Fruit fly (Drosophila melanogaster) whole organism, pupa: Measurements from ENCODE around the gene CG11562.

Experiments used
- CG10348 ChIP-seq: fragments of 200-800 bp; sonication (Bioruptor generic); IDR thresholded peaks from 2 replicates; pipeline ENCODE4 v1.3.6; 2022; ENCODE audit warnings: missing biosample characterization, missing genetic modification characterization
- CG12605 ChIP-seq: fragments of 200-800 bp; sonication (Bioruptor generic); IDR thresholded peaks from 2 replicates; pipeline ENCODE4 v1.3.6; 2022; ENCODE audit warnings: missing biosample characterization, missing genetic modification characterization
- CG13204 ChIP-seq: fragments of 200-800 bp; sonication (Bioruptor generic); optimal IDR thresholded peaks from 2 replicates; lab custom pipeline; 2018; ENCODE audit warnings: missing biosample characterization, mild to moderate bottlenecking, missing genetic modification characterization, moderate library complexity
- CG14655 ChIP-seq: fragments of 200-800 bp; sonication (Bioruptor generic); optimal IDR thresholded peaks from 3 replicates; lab custom pipeline; 2017; ENCODE audit warnings: mild to moderate bottlenecking, missing biosample characterization, missing genetic modification reagents, missing genetic modification characterization
- CG15710 ChIP-seq: fragments of 200-800 bp; sonication (Bioruptor generic); optimal IDR thresholded peaks from 2 replicates; lab custom pipeline; 2018; ENCODE audit warnings: missing biosample characterization, mild to moderate bottlenecking, missing genetic modification characterization, moderate library complexity
- CG17806 ChIP-seq: fragments of 200-800 bp; sonication (Bioruptor generic); optimal IDR thresholded peaks from 2 replicates; lab custom pipeline; 2018; ENCODE audit warnings: missing biosample characterization, mild to moderate bottlenecking, missing genetic modification characterization, moderate library complexity
- CG32121 ChIP-seq: fragments of 200-800 bp; sonication (Bioruptor generic); IDR thresholded peaks from 2 replicates; pipeline ENCODE4 v1.3.6; 2022; ENCODE audit warnings: missing biosample characterization, missing genetic modification characterization
- CG34367 ChIP-seq: fragments of 200-800 bp; sonication (Bioruptor generic); optimal IDR thresholded peaks from 2 replicates; lab custom pipeline; 2018; ENCODE audit warnings: missing biosample characterization, mild to moderate bottlenecking, missing genetic modification characterization
- CG4496 ChIP-seq: fragments of 200-800 bp; sonication (Bioruptor generic); IDR thresholded peaks from 3 replicates; pipeline ENCODE4 v1.3.6; 2022; ENCODE audit warnings: missing biosample characterization, missing genetic modification characterization
- CG8159 ChIP-seq: fragments of 200-800 bp; sonication (Bioruptor generic); optimal IDR thresholded peaks from 3 replicates; lab custom pipeline; 2018; ENCODE audit warnings: missing biosample characterization, mild to moderate bottlenecking, missing genetic modification characterization, moderate library complexity
- CG8301 ChIP-seq: fragments of 200-800 bp; sonication (Bioruptor generic); optimal IDR thresholded peaks from 2 replicates; lab custom pipeline; 2018; ENCODE audit warnings: missing biosample characterization, mild to moderate bottlenecking, missing genetic modification characterization
- CG9948 ChIP-seq: fragments of 200-800 bp; sonication (Bioruptor generic); optimal IDR thresholded peaks from 2 replicates; lab custom pipeline; 2018; ENCODE audit warnings: missing biosample characterization, mild to moderate bottlenecking, missing genetic modification characterization, moderate library complexity
- D1 ChIP-seq: fragments of 200-800 bp; sonication (Bioruptor generic); optimal IDR thresholded peaks from 2 replicates; lab custom pipeline; 2018; ENCODE audit warnings: missing biosample characterization, mild to moderate bottlenecking, missing genetic modification characterization, moderate library complexity
- EcR ChIP-seq: fragments of 200-800 bp; sonication (Bioruptor generic); optimal IDR thresholded peaks from 3 replicates; lab custom pipeline; 2019; ENCODE audit warnings: missing biosample characterization, missing genetic modification characterization, mild to moderate bottlenecking, moderate library complexity, missing genetic modification reagents
- Ets98B ChIP-seq: fragments of 200-800 bp; sonication (Bioruptor generic); IDR thresholded peaks from 2 replicates; pipeline ENCODE4 v1.3.6; 2022; ENCODE audit warnings: missing biosample characterization, missing genetic modification characterization
- Pif1A ChIP-seq: fragments of 200-800 bp; sonication (Bioruptor generic); optimal IDR thresholded peaks from 3 replicates; lab custom pipeline; 2016; ENCODE audit warnings: missing biosample characterization, missing genetic modification characterization
- Pif1B ChIP-seq: fragments of 200-800 bp; sonication (Bioruptor generic); optimal IDR thresholded peaks from 3 replicates; lab custom pipeline; 2016; ENCODE audit warnings: missing biosample characterization, missing genetic modification characterization
- Snoo ChIP-seq: fragments of 200-800 bp; sonication (Bioruptor generic); optimal IDR thresholded peaks from 3 replicates; lab custom pipeline; 2017; ENCODE audit warnings: missing biosample characterization, mild to moderate bottlenecking, missing genetic modification characterization, inconsistent platforms
- fd96Ca ChIP-seq: fragments of 200-800 bp; sonication (Bioruptor generic); IDR thresholded peaks from 3 replicates; pipeline ENCODE4 v1.3.6; 2022; ENCODE audit warnings: missing biosample characterization, missing genetic modification characterization
- gl ChIP-seq: fragments of 200-800 bp; sonication (Bioruptor generic); optimal IDR thresholded peaks from 2 replicates; lab custom pipeline; 2018; ENCODE audit warnings: missing biosample characterization, mild to moderate bottlenecking, missing genetic modification characterization
- rn ChIP-seq: fragments of 200-800 bp; sonication (Bioruptor generic); IDR thresholded peaks from 2 replicates; pipeline ENCODE4 v1.3.6; 2022; ENCODE audit warnings: missing biosample characterization, missing genetic modification characterization

CG11562 gene

DNA sequence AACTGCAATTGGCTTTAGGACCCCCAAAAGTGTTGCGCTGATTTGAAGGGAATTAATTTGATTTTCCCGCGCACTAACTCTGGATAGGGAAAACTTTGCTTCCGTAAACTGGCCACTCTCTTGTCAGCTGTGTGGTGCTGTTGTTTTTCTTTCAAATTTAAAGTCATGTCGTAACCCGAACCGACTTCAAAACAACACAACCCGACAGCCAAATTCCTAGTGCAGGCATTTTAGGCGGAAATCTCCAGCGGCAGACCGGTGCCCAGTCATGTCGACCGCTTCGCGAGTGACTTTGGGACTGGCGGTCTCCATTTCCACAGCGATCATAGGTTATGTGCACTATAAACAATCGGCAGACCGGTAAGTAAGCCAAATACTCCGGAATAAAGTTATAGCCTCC lies at the start of gene CG11562:
TSS of gene CG11562 (plus strand) at position 119 of the 400 bp plus-strand sequence.
- no peak for TF ChIP-seq CG10348 (GFP tag; lab: Robert Waterston, UW)
- TF ChIP-seq CG15710 (tag; lab: Kevin White, UChicago), result no peak
- TF ChIP-seq CG8159, result no peak

DNA sequence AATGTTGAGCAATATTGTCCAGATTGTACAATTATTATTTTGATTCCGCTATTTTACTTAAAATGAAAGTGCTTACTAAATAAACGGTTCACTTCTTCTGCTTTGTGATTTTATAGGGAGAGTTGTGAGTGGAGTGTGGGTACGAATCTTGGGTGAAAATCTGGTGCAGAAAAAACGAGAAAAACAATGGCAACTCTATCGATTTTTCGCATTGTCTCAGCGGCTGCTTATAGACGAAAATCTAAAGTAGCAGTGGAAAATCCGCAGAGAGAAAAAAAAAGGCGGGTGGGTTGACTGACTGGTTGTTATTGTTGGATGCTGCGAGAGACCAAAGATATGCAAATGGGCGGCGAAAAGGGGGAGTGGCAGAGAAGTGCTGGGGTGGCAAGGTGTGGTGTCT lies 49.1 kb upstream of the CG11562 start:
- TF ChIP-seq Pif1A (GFP tag; lab: Kevin White, UChicago) (no peak), CG14655 (GFP tag; lab: Kevin White, UChicago) (no peak), Snoo (tag; lab: Kevin White, UChicago) (no peak), Pif1B (GFP tag; lab: Kevin White, UChicago) (no peak), CG10348 (GFP tag; lab: Robert Waterston, UW) (no peak), CG9948 (tag; lab: Kevin White, UChicago) (no peak), CG17806 (tag; lab: Kevin White, UChicago) (no peak), CG8301 (no peak), CG12605 (GFP tag; lab: Robert Waterston, UW) (no peak), CG8159 (no peak), rn (GFP tag; lab: Robert Waterston, UW) (no peak), CG15710 (tag; lab: Kevin White, UChicago) (no peak), gl (tag; lab: Kevin White, UChicago) (no peak), CG13204 (GFP tag; lab: Kevin White, UChicago) (no peak), CG34367 (tag; lab: Kevin White, UChicago) (no peak), Ets98B (GFP tag; lab: Robert Waterston, UW) (no peak)

DNA sequence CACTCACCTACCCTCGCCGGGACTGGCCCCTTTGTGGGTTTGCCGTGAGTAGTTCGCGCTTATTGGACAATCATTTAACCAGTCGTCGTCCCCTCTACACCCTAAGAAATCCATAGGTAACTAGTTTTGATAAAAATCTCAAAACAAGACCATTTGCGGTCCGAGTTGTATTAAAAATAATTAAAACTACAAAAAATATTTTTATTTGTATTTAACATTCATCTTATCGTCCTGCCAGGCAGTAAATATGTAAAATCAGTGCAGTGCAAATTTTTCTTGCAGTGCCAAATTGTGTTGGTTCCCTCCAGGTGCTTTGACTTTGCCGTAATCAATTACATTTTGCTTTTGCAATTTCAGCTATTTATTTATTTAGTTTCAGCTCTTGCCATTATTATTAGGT lies 48.4 kb upstream of the CG11562 start:
- TF ChIP-seq fd96Ca (GFP tag; lab: Robert Waterston, UW), result peak; percentile 85
- no peak for TF ChIP-seq CG10348 (GFP tag; lab: Robert Waterston, UW)
- TF ChIP-seq CG12605 (GFP tag; lab: Robert Waterston, UW), result 0 out of 2 replicates have a peak, but pooled peaks have one; percentile 22
- no peak for TF ChIP-seq Snoo (tag; lab: Kevin White, UChicago)
- no peak for TF ChIP-seq Pif1A (GFP tag; lab: Kevin White, UChicago)
- peak; percentile 88 for TF ChIP-seq Ets98B (GFP tag; lab: Robert Waterston, UW)
- TF ChIP-seq rn (GFP tag; lab: Robert Waterston, UW), result peak; percentile 56; the same call in 1 of the 2 replicates
- TF ChIP-seq CG13204 (GFP tag; lab: Kevin White, UChicago), result no peak
- peak; percentile 80 for TF ChIP-seq CG4496
- no peak for TF ChIP-seq CG34367 (tag; lab: Kevin White, UChicago)
- TF ChIP-seq EcR (GFP tag; lab: Kevin White, UChicago), result no peak
- peak; percentile 83 for TF ChIP-seq CG32121 (GFP tag; lab: Robert Waterston, UW)
- TF ChIP-seq Pif1B (GFP tag; lab: Kevin White, UChicago), result no peak
- TF ChIP-seq CG15710 (tag; lab: Kevin White, UChicago), result no peak
- no peak for TF ChIP-seq D1 (tag; lab: Kevin White, UChicago)
- no peak for TF ChIP-seq CG8159
- TF ChIP-seq CG9948 (tag; lab: Kevin White, UChicago), result no peak
- TF ChIP-seq CG14655 (GFP tag; lab: Kevin White, UChicago), result no peak
- no peak for TF ChIP-seq CG8301
- TF ChIP-seq CG17806 (tag; lab: Kevin White, UChicago), result no peak
- TF ChIP-seq gl (tag; lab: Kevin White, UChicago), result no peak
- TF ChIP-seq, all 21 proteins: peak for 6

DNA sequence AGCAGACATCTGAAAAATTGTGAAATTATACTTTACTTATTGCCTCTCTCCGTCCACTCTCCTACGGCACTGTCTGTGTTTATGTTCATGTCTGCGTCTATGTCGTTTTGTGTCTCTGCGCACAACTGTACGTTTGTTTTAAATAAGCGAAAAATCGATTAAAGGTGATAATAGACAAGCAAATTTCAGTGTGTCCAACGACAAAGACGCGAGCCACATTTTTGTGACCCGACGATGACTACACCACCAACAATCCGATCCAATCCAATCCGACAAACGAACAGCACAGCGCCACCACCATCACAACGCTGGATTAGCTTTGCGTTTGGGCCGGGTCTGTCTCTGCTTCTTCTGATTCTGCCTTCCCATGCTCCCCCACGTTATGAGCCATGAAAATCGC lies 47.7 kb upstream of the CG11562 start:
- TF ChIP-seq CG10348 (GFP tag; lab: Robert Waterston, UW), result no peak

DNA sequence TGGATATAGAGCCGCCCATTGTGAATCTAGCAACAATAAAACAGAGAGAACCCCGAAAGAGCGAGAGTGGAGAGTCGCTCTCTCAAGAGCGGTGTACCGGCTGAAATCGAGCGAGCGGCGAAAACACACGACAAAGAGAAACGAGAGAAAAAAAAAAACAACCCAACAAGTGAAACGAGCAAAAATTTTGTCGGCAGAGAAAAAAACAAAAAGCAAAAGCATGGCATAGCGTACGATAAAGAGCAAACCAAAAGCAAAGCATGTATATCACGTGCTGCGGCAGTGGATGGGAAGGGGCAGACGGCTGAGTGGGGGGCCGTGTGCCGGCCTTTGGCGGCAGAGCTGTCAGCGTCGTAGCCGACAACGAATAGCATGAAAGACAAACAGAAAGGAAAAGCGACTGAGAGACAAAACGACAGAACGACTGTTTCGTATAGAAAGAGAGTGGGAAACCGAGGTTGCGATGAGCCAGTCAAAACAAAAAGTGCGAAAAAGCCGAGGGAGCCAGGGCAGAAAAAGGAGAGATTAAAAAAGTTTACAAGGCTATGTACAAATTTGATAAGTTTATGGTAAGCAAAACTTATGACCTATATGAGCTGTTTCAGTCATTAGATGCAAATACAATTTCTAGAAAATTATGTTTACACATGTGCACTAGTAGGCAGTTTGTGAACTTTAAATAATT lies 45.4 kb upstream of the CG11562 start:
- peak; percentile 95 for TF ChIP-seq CG12605 (GFP tag; lab: Robert Waterston, UW)
- peak; percentile 41 for TF ChIP-seq CG17806 (tag; lab: Kevin White, UChicago)
- peak; percentile 84 for TF ChIP-seq EcR (GFP tag; lab: Kevin White, UChicago)
- peak; percentile 85; the same call in 1 of the 2 replicates for TF ChIP-seq CG32121 (GFP tag; lab: Robert Waterston, UW)
- TF ChIP-seq Ets98B (GFP tag; lab: Robert Waterston, UW), result peak; percentile 88
- TF ChIP-seq Pif1A (GFP tag; lab: Kevin White, UChicago), result peak; percentile 80
- peak; percentile 58 for TF ChIP-seq CG34367 (tag; lab: Kevin White, UChicago)
- peak; percentile 55 for TF ChIP-seq Snoo (tag; lab: Kevin White, UChicago)
- no peak for TF ChIP-seq CG9948 (tag; lab: Kevin White, UChicago)
- TF ChIP-seq gl (tag; lab: Kevin White, UChicago), result peak; percentile 86
- TF ChIP-seq CG14655 (GFP tag; lab: Kevin White, UChicago), result peak; percentile 50
- TF ChIP-seq Pif1B (GFP tag; lab: Kevin White, UChicago), result peak; percentile 76
- peak; percentile 87; the same call in 2 of the 3 replicates for TF ChIP-seq CG4496
- TF ChIP-seq rn (GFP tag; lab: Robert Waterston, UW), result peak; percentile 20; the same call in 1 of the 2 replicates
- no peak for TF ChIP-seq CG10348 (GFP tag; lab: Robert Waterston, UW)
- peak; percentile 82 for TF ChIP-seq fd96Ca (GFP tag; lab: Robert Waterston, UW)
- TF ChIP-seq CG15710 (tag; lab: Kevin White, UChicago), result peak; percentile 61
- peak; percentile 90 for TF ChIP-seq CG13204 (GFP tag; lab: Kevin White, UChicago)
- no peak for TF ChIP-seq D1 (tag; lab: Kevin White, UChicago)
- peak; percentile 54 for TF ChIP-seq CG8159
- peak; percentile 25 for TF ChIP-seq CG8301
- TF ChIP-seq, all 21 proteins: peak for 18
